Worm (Caenorhabditis elegans) whole organism, midembryonic: ENCODE results near the gene F13B12.1.

Source experiments
- T22C8.4 ChIP-seq: fragments of 200-800 bp; sonication (Bioruptor generic); IDR thresholded peaks from 2 replicates; pipeline ENCODE4 v1.3.6; 2022; ENCODE audit warnings: missing genetic modification characterization, missing compliant biosample characterization
- cog-1 ChIP-seq: sonication (generic microtip); optimal IDR thresholded peaks from 2 replicates; lab custom pipeline; 2016; ENCODE audit warnings: missing genetic modification characterization, missing compliant biosample characterization
- flt-1 ChIP-seq: fragments of 200-800 bp; sonication (Bioruptor generic); IDR thresholded peaks from 2 replicates; pipeline ENCODE4 v1.3.6; 2022; ENCODE audit warnings: missing genetic modification characterization, missing compliant biosample characterization
- klf-2 ChIP-seq: fragments of 200-800 bp; sonication (Bioruptor generic); conservative IDR thresholded peaks from 2 replicates; pipeline ENCODE4 v1.3.6; 2022; ENCODE audit warnings: missing genetic modification reagents, missing genetic modification characterization, missing compliant biosample characterization
- med-1 ChIP-seq: sonication (generic microtip); optimal IDR thresholded peaks from 2 replicates; lab custom pipeline; 2017; ENCODE audit warnings: missing genetic modification characterization, mild to moderate bottlenecking, missing compliant biosample characterization, antibody characterized with exemption, missing genetic modification reagents; ENCODE audit not compliant: insufficient read depth
- ref-1 ChIP-seq: fragments of 200-800 bp; sonication (Bioruptor generic); conservative IDR thresholded peaks from 2 replicates; pipeline ENCODE4 v1.3.6; 2022; ENCODE audit warnings: missing genetic modification reagents, missing genetic modification characterization, missing compliant biosample characterization
- tab-1 ChIP-seq: fragments of 200-800 bp; sonication (Bioruptor generic); IDR thresholded peaks from 2 replicates; pipeline ENCODE4 v1.3.6; 2022; ENCODE audit warnings: missing genetic modification characterization, missing compliant biosample characterization
- ztf-23 ChIP-seq: fragments of 200-800 bp; sonication (Bioruptor generic); IDR thresholded peaks from 2 replicates; pipeline ENCODE4 v1.3.6; 2022; ENCODE audit warnings: missing genetic modification reagents, missing genetic modification characterization, missing compliant biosample characterization
- ztf-29 ChIP-seq: fragments of 200-800 bp; sonication (Bioruptor generic); IDR thresholded peaks from 2 replicates; pipeline ENCODE4 v1.3.6; 2022; ENCODE audit warnings: missing genetic modification reagents, missing genetic modification characterization, missing compliant biosample characterization

The F13B12.1 gene

DNA sequence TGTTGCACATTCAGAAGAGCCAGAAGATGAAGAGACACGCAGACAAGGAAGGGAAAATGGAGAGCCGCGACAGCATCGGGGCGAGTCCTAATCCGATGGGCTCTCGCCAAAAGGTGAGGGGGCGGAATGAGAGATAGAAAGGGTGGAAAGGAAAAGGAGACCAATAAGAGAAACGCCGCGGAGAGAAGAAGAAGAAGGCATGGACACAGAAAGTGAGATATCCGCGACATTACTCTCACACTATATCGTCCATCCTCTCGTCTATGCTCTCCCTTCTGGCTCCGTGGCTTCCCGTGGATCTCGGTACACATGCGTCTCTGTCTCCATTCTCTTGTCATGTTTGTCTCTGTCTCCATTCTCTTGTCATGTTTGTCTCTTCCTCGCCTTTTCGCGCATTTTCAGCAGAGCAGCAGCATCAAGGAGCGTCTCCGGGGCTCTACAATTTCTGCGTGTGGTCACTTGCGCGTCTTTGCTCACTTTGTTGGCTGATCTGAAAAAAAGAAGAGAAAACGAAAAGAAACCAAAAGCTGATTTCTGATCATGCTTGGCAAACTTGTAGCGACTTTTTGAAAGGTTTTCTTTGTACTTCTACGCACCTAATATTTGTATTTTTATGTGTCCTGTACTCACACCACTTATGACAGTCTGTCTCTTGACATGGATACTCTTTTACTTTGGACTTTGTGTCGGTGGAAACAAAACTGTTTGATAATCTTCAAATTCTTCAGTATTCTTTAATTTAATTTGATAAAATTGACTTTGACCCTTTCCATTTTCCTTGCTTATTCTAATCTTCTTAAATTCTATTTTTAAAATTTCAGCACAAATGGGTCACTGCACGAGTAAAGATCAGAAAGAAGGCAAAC, 21.0 kb downstream of the F13B12.1 start, which contains the start of gene gpa-7:
TSS of gene gpa-7 (plus strand) at position 816 of the 866 bp plus-strand sequence.
- TF ChIP-seq tab-1 = no peak
- peak; percentile 80 for TF ChIP-seq cog-1

DNA sequence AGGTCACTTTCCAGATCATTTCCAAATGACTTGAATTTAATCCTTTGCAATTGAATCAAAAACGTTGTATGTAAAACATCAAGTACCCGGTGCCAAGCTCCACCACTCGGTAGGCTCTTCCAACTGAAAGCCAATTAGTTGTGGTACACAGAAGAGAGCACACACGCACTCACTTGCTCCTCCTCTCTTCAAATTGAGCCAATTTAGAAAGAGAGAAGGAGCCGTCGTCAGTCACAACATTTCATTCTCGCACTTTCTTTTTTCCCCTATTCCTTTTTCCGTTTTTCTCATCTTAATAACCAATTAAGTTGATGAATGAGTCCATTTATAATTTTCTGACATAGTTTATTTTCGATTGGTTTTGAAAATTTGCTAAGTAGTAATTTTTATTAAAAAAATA, 26.2 kb downstream of the F13B12.1 start:
- TF ChIP-seq ztf-23 (no peak), klf-2 (no peak)

DNA sequence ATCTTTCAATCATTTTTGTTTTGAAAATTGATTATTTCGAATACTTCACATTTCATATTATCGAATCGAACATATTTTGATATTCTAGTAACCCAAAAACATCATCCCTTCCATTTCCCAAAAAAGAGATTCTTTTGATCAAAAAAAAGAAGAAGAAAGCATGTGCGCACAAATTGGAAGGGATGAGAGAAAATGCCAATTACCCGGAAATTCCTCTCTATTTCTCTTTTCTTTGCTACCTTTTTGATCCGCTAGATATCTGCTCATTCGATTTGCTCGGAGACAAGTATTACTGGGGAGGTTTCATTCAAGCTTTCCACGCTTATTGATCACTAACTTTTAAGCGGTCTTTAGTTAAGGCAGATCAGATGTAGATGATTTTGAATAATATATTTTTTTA, 27.6 kb downstream of the F13B12.1 start:
- TF ChIP-seq flt-1 (GFP tag; lab: Robert Waterston, UW) (no peak), ztf-29 (no peak), klf-2 (no peak), tab-1 (no peak), cog-1 (no peak)

DNA sequence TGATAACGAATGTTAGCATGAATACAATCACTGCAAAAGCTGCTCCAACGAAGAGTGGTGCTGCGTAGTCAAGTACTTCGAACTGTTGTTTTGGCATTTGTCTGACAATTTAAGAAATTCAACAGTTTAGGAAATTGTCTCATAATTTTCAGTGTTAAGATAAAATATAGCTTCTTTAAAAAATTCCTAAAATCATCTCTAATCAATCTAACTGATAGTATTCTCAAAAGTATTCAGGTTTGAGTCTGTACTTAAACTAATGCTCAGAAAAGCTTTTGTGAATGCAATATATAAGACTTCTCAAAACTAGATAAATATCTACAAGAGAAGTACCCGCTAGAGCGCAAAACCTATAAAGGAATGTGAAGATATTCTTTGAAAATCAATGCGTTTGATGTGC, 29.6 kb downstream of the F13B12.1 start, which contains the start of gene R10H10.4:
TSS of gene R10H10.4 (minus strand) at position 101 of the 400 bp plus-strand sequence.
- TF ChIP-seq tab-1 (no peak), med-1 (GFP tag; lab: Kevin White, UChicago) (no peak), cog-1 (no peak), ref-1 (GFP tag; lab: Robert Waterston, UW) (no peak), ztf-29 (no peak), ztf-23 (no peak), T22C8.4 (GFP tag; lab: Robert Waterston, UW) (no peak), klf-2 (no peak), flt-1 (GFP tag; lab: Robert Waterston, UW) (no peak)

DNA sequence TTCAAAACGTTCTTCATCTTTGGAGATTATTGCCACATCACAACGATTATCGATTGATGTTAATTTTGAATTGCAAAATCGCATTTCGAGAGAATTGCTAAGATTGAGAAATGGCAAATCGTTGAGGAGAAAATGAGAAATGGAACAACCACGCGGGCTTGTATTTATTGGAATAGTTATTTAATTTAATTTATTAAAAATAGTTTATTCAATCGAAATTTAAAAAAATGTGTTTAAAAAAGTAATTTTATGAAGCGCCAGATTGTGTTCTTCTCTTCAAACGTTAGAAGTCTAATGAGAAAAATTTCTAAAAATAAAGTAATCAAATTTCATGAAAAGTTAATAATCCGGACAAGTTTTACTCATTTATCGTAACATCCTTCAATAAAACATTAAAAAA, 32.6 kb downstream of the F13B12.1 start, which contains the start of gene spe-26:
TSS of gene spe-26 (minus strand) at position 101 of the 400 bp plus-strand sequence.
- TF ChIP-seq cog-1 (no peak), klf-2 (no peak), ztf-29 (no peak), ztf-23 (no peak), tab-1 (no peak), flt-1 (GFP tag; lab: Robert Waterston, UW) (no peak), ref-1 (GFP tag; lab: Robert Waterston, UW) (no peak), med-1 (GFP tag; lab: Kevin White, UChicago) (no peak), T22C8.4 (GFP tag; lab: Robert Waterston, UW) (no peak)

DNA sequence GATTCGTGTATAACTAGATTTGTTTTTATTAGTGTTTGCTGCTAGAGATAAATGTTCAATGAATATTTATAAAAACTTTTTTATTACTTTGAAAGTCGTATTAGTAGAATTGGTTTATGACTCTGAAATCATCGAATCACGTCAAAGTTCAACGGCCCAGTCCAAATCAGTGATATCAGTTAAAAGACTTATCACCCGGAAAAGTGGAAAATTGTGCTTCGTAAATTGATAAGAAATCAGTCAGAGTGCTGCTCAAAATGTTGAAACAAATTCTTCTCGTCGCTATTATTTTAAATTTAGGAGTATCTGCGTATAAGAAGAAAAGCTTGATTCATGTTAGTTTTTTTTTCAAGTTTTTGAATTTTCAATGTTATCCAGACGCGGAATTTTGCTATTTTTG, 36.2 kb downstream of the F13B12.1 start, which contains the start of gene R10H10.3:
TSS of gene R10H10.3 (plus strand) at position 243 of the 400 bp plus-strand sequence.
- TF ChIP-seq cog-1 (no peak), flt-1 (GFP tag; lab: Robert Waterston, UW) (no peak), ztf-29 (no peak), klf-2 (no peak), med-1 (GFP tag; lab: Kevin White, UChicago) (no peak), ref-1 (GFP tag; lab: Robert Waterston, UW) (no peak), T22C8.4 (GFP tag; lab: Robert Waterston, UW) (no peak), tab-1 (no peak)

DNA sequence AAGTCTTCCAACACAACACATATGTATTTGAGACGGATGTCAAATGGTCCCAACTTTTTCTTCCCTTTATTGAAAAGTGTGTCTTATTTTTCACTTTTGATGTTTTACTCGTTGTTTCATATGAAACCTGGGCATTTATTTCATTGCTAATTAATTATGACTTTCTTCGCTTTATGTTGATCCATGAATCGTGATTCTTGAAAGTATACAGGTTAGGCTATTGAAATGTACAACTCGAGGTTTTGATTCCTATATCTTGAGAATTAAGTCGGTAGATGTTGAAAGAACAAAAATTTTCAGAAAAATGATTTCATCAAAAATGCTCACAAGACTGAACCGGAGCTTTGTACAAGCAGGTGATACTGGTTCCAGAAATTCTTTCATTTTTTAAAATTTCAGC, 37.3 kb downstream of the F13B12.1 start, which contains the start of gene nfu-1:
TSS of gene nfu-1 (plus strand) at position 301 of the 400 bp plus-strand sequence.
- no peak for TF ChIP-seq ztf-23
- no peak for TF ChIP-seq cog-1
- TF ChIP-seq ztf-29 = no peak
- TF ChIP-seq med-1 (GFP tag; lab: Kevin White, UChicago) = no peak
- no peak for TF ChIP-seq ref-1 (GFP tag; lab: Robert Waterston, UW)
- no peak for TF ChIP-seq tab-1
- no peak for TF ChIP-seq flt-1 (GFP tag; lab: Robert Waterston, UW)
- TF ChIP-seq T22C8.4 (GFP tag; lab: Robert Waterston, UW) = no peak
- TF ChIP-seq klf-2 = no peak

DNA sequence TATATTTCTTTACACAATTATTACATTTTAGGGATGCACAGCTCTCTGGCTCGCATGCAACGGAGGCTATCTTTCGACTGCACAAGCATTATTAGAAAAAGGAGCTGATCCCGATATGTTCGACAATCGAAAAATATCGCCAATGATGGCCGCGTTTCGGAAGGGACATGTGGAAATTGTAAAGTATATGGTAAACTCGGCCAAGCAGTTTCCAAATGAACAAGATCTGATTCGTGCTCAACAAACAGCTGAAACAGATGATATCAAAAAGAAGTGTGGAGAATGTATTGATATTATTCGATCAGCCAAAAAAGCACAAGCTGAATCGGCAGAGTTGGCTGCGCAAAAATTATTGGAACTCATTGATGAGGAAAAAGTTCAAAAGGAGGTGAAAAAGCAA, 41.5 kb downstream of the F13B12.1 start:
- TF ChIP-seq tab-1 (no peak), T22C8.4 (GFP tag; lab: Robert Waterston, UW) (no peak), med-1 (GFP tag; lab: Kevin White, UChicago) (no peak), ztf-23 (no peak)

DNA sequence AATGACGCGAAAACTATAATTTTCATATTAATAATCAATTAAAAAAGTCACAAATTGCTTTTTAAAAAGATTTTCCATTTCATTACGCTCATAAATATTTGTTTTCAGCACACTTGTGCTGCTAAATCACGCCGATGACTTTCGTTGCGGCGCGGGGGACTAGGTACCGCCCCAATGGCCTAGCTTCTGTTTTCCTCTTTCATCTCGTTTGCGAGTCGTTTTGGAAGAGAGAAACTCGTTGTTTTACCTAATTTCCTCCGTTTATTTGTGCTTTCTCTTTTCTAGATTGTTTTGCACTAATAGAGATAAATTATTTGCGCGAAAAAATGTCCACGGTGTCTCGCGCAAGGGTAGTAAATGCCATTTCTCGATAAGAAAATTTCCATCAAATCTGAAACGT, 43.4 kb downstream of the F13B12.1 start:
- no peak for TF ChIP-seq tab-1
- no peak for TF ChIP-seq T22C8.4 (GFP tag; lab: Robert Waterston, UW)
- TF ChIP-seq cog-1 = no peak
- no peak for TF ChIP-seq ztf-23
- TF ChIP-seq flt-1 (GFP tag; lab: Robert Waterston, UW) = no peak

DNA sequence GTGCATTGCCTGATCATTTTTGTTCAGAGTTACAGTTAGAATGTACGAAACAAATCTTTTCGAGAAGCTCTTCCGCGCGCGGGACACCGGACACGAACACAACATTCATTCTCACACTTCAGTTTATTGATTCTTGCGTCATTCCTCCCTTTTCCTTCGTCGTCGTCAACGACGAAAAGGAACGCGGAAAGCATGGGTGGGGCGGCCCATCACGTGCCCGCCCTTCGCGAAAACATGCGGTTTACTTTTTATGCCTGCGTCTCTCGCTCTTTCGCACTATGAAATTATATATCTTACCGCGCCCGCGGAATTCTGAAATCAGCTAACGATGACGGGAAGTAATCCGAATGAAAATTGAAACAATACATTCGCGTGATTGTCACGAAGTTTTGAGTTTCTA, 43.8 kb downstream of the F13B12.1 start:
- no peak for TF ChIP-seq ztf-29
- no peak for TF ChIP-seq ztf-23
- TF ChIP-seq flt-1 (GFP tag; lab: Robert Waterston, UW) = no peak
- TF ChIP-seq med-1 (GFP tag; lab: Kevin White, UChicago) = no peak
- TF ChIP-seq T22C8.4 (GFP tag; lab: Robert Waterston, UW) = 0 out of 2 replicates have a peak, but pooled peaks have one; percentile 26
- TF ChIP-seq tab-1 = no peak
- no peak for TF ChIP-seq ref-1 (GFP tag; lab: Robert Waterston, UW)
- peak; percentile 13 for TF ChIP-seq cog-1

DNA sequence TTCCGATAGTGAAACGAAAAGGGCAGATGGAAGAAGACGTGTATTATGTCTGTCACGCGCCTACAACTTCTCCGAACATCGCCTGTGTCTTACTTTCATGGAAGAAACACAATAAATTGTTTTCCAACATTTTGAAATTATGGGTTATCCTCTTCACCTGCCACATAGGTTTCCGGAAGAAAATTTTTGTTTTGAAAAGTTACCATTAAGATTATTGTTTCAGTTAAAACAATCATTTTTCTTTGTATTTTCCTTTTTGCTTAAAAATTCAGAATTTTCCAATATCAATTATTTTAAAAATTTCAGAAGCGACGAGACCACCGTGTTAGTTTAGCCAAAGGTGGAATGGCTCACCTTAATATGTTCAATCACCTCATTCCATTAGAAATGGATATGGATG, 49.8 kb downstream of the F13B12.1 start, which contains the start of gene mask-1:
TSS of gene mask-1 (plus strand) at position 301 of the 400 bp plus-strand sequence.
- TF ChIP-seq tab-1 (no peak), flt-1 (GFP tag; lab: Robert Waterston, UW) (no peak), cog-1 (no peak), med-1 (GFP tag; lab: Kevin White, UChicago) (no peak), ztf-29 (no peak), ref-1 (GFP tag; lab: Robert Waterston, UW) (no peak), T22C8.4 (GFP tag; lab: Robert Waterston, UW) (no peak), klf-2 (no peak), ztf-23 (no peak)
